Fruit fly (Drosophila melanogaster): ENCODE results near the gene Elp1.

Elp1 gene

dm6 chr3R:11650105-11651039, at the start of gene Elp1, which contains the start of gene Csk (continued):
- TF ChIP-seq aop (GFP tag; IDR thresholded peaks at IDR 0.05) (no peak), CG2199 (GFP tag; IDR thresholded peaks at IDR 0.05) (no peak), CG3407 (GFP tag; optimal IDR thresholded peaks at IDR 0.05) (peak; percentile 17), Hr51 (GFP tag; optimal IDR thresholded peaks at IDR 0.05) (peak; percentile 40 to 51), CG12391 (tag; optimal IDR thresholded peaks at IDR 0.05) (peak; percentile 72), Sry-δ (GFP tag; optimal IDR thresholded peaks at IDR 0.05) (peak; percentile 18), CG17385 (GFP tag; optimal IDR thresholded peaks at IDR 0.05) (peak; percentile 45), Sox100B (GFP tag; optimal IDR thresholded peaks at IDR 0.05) (peak; percentile 59), C15 (GFP tag; IDR thresholded peaks at IDR 0.05) (no peak), Drgx (GFP tag; IDR thresholded peaks at IDR 0.05) (no peak), CG7372 (GFP tag; IDR thresholded peaks at IDR 0.05) (0 out of 2 replicates have a peak, but pooled peaks have one; percentile 39), Ada2b (GFP tag; IDR thresholded peaks at IDR 0.05) (no peak; the same call in 1 of the 2 replicates), YL-1 (GFP tag; optimal IDR thresholded peaks at IDR 0.05) (peak; percentile 74), prd (optimal IDR thresholded peaks at IDR 0.05) (no peak), prd (GFP tag; IDR thresholded peaks at IDR 0.05) (peak; percentile 48; the same call in 1 of the 3 replicates), cato (GFP tag; optimal IDR thresholded peaks at IDR 0.05; ENCODE audit: borderline replicate concordance) (peak; percentile 16), HLH3B (GFP tag; IDR thresholded peaks at IDR 0.05) (peak; percentile 52), CG14667 (GFP tag; IDR thresholded peaks at IDR 0.05) (no peak), Meics (GFP tag; optimal IDR thresholded peaks at IDR 0.05) (peak; percentile 54), NK7.1 (GFP tag; optimal IDR thresholded peaks at IDR 0.05) (no peak), lmd (GFP tag; IDR thresholded peaks at IDR 0.05) (peak; percentile 50; the same call in 1 of the 2 replicates), vvl (GFP tag; IDR thresholded peaks at IDR 0.05) (peak; percentile 61), crol (GFP tag; IDR thresholded peaks at IDR 0.05) (no peak), Bteb2 (GFP tag; optimal IDR thresholded peaks at IDR 0.05) (no peak), stwl (tag; optimal IDR thresholded peaks at IDR 0.05) (peak; percentile 97), Doc2 (GFP tag; IDR thresholded peaks at IDR 0.05) (no peak), ATbp (GFP tag; optimal IDR thresholded peaks at IDR 0.05) (no peak), sd (tag; optimal IDR thresholded peaks at IDR 0.05) (peak; percentile 91), Elba2 (GFP tag; optimal IDR thresholded peaks at IDR 0.05) (peak; percentile 42), run (tag; optimal IDR thresholded peaks at IDR 0.05) (peak; percentile 18), CG1024 (GFP tag; IDR thresholded peaks at IDR 0.05) (no peak), luna (GFP tag; optimal IDR thresholded peaks at IDR 0.05) (no peak), CG14441 (GFP tag; IDR thresholded peaks at IDR 0.05) (peak; percentile 44; the same call in 1 of the 2 replicates), CG2129 (GFP tag; IDR thresholded peaks at IDR 0.05; ENCODE audit: partially characterized antibody) (no peak), CG15696 (tag; optimal IDR thresholded peaks at IDR 0.05) (peak; percentile 68), kah (GFP tag; optimal IDR thresholded peaks at IDR 0.05) (peak; percentile 56), tgo (GFP tag; IDR thresholded peaks at IDR 0.05) (peak; percentile 50), nau (GFP tag; optimal IDR thresholded peaks at IDR 0.05) (no peak), BtbVII (GFP tag; optimal IDR thresholded peaks at IDR 0.05) (no peak), CG31365 (tag; optimal IDR thresholded peaks at IDR 0.05) (no peak), Ets97D (GFP tag; optimal IDR thresholded peaks at IDR 0.05) (peak; percentile 81), CG33557 (GFP tag; optimal IDR thresholded peaks at IDR 0.05) (peak; percentile 40), btn (GFP tag; optimal IDR thresholded peaks at IDR 0.05) (no peak), twi (tag; optimal IDR thresholded peaks at IDR 0.05) (peak; percentile 73), her (GFP tag; optimal IDR thresholded peaks at IDR 0.05) (peak; percentile 27), sens (GFP tag) (peak; percentile 86), CG18262 (tag; optimal IDR thresholded peaks at IDR 0.05) (peak; percentile 51), dan (GFP tag; IDR thresholded peaks at IDR 0.05) (no peak), Hand (GFP tag; optimal IDR thresholded peaks at IDR 0.05) (no peak)
